Worm (Caenorhabditis elegans): ENCODE measurements around the gene srh-284.

Gene srh-284

DNA sequence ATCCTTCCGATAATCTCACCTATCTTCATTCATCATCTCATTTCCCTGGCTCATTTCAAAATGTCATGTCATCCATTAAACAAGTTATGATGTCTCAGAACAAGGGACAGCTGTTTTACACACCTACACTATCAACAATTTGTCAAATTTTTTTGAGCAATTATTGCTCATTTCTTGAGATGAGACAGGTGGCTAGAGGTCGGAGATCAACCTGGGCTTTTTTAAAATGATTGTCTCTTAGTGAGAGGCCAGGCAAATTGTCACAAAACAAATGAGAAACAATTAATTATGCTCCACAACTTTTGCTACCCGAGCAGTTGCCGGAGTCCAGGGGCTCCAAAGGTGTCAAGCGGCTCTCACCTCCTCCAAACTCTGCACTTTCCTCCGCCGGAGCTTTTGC is 38.6 kb upstream of the srh-284 start:
- no peak for TF ChIP-seq rec-8 (tag; optimal IDR thresholded peaks at IDR 0.05)
- TF ChIP-seq snpc-3.4 (tag; optimal IDR thresholded peaks at IDR 0.05) = no peak
- no peak for TF ChIP-seq rcor-1 (GFP tag; IDR thresholded peaks at IDR 0.05)
- TF ChIP-seq C17E4.6 (GFP tag; IDR thresholded peaks at IDR 0.05) = no peak
- TF ChIP-seq zfh-2 (GFP tag; conservative IDR thresholded peaks at IDR 0.05) = no peak
- no peak for TF ChIP-seq sptf-2 (GFP tag; optimal IDR thresholded peaks at IDR 0.05)
- TF ChIP-seq aptf-2 (GFP tag; conservative IDR thresholded peaks at IDR 0.05) = no peak
- no peak for TF ChIP-seq sdz-38 (tag; optimal IDR thresholded peaks at IDR 0.05)
- no peak for TF ChIP-seq tbp1 (GFP tag; optimal IDR thresholded peaks at IDR 0.05)
- no peak for TF ChIP-seq K12H6.12 (tag; optimal IDR thresholded peaks at IDR 0.05)
- TF ChIP-seq Y53G8AR.9 (GFP tag; conservative IDR thresholded peaks at IDR 0.05) = no peak

DNA sequence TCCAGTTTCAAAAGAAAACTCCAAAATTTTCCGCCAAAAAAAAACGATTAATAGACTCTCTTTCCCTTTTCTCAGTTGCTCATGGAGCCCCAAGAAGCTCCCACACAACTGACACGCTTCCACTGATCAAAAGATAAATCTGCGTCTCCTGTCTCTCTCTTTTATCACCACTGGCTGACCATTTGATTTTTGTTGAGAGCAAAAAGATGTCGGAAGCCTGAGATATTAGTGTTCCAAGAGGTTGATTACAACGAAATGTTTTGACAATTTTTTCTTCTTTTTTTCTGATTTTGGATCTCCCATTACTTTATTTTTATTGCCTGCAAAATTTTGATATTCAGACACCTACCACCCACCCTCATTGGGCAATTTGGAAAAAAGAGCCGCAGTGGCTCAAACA is 34.8 kb upstream of the srh-284 start, which contains the start of gene twk-42:
Gene twk-42 (minus strand): TSS at position 101 of the 400 bp plus-strand sequence.
- no peak for TF ChIP-seq egl-18 (GFP tag; IDR thresholded peaks at IDR 0.05)
- no peak for TF ChIP-seq atf-7 (tag; optimal IDR thresholded peaks at IDR 0.05)
- no peak for TF ChIP-seq nhr-179 (tag; optimal IDR thresholded peaks at IDR 0.05)
- no peak for TF ChIP-seq nhr-27 (tag; optimal IDR thresholded peaks at IDR 0.05)
- no peak for TF ChIP-seq rpc-1 (optimal IDR thresholded peaks at IDR 0.05)
- no peak for TF ChIP-seq rpc-1 (tag; optimal IDR thresholded peaks at IDR 0.05)
- no peak for TF ChIP-seq ama-1 (optimal IDR thresholded peaks at IDR 0.05)
- no peak for TF ChIP-seq ama-1 (GFP tag; optimal IDR thresholded peaks at IDR 0.05)
- no peak for TF ChIP-seq lsy-27 (tag; optimal IDR thresholded peaks at IDR 0.05; ENCODE audit: borderline replicate concordance, insufficient read depth)
- no peak for TF ChIP-seq cebp-1 (GFP tag; IDR thresholded peaks at IDR 0.05)
- TF ChIP-seq cebp-1 (tag; optimal IDR thresholded peaks at IDR 0.05) = no peak
- TF ChIP-seq somi-1 (GFP tag; optimal IDR thresholded peaks at IDR 0.05) = no peak
- TF ChIP-seq attf-3 (GFP tag; conservative IDR thresholded peaks at IDR 0.05) = no peak
- no peak for TF ChIP-seq F37B4.10 (GFP tag; IDR thresholded peaks at IDR 0.05)
- TF ChIP-seq him-1 (tag; optimal IDR thresholded peaks at IDR 0.05) = no peak
- no peak for TF ChIP-seq ekl-4 (GFP tag; IDR thresholded peaks at IDR 0.05)
- TF ChIP-seq ceh-58 (GFP tag; IDR thresholded peaks at IDR 0.05) = no peak
- TF ChIP-seq lsl-1 (GFP tag; optimal IDR thresholded peaks at IDR 0.05) = no peak
- TF ChIP-seq nfya-1 (tag; optimal IDR thresholded peaks at IDR 0.05; ENCODE audit: borderline replicate concordance, insufficient read depth) = no peak
- no peak for TF ChIP-seq egrh-3 (GFP tag; IDR thresholded peaks at IDR 0.05)

DNA sequence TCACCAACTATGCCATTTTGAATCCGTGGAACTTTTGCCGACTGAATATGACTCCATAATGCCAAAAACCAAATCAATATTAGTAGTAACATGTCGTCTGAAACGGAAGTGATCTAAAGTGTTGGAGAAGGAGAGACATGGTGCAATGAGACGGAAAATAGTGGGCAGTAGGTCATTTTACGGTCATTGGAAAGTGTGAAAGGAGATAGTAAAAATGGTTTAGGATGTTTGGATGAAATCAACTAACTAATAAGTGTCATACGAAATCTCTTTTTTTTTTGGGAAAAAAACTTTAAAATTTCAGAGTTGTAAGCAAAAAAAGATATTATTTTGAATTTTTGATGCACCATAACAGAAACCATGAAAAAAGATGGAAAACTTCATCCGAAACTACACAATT is 27.5 kb upstream of the srh-284 start, which contains the start of gene cutl-4:
Gene cutl-4 (minus strand): TSS at position 101 of the 400 bp plus-strand sequence.
- TF ChIP-seq F22D6.2 (tag; optimal IDR thresholded peaks at IDR 0.05) = no peak
- TF ChIP-seq mel-28 (tag; optimal IDR thresholded peaks at IDR 0.05; ENCODE audit: borderline replicate concordance) = no peak
- TF ChIP-seq madf-8 (GFP tag; conservative IDR thresholded peaks at IDR 0.05) = no peak
- no peak for TF ChIP-seq tbp1 (GFP tag; optimal IDR thresholded peaks at IDR 0.05)

ce11 chrV:17743802-17744201 is 23.5 kb upstream of the srh-284 start:
- TF ChIP-seq hrde-1 (tag; optimal IDR thresholded peaks at IDR 0.05; ENCODE audit: borderline replicate concordance) (no peak), Y79H2A.3 (GFP tag; conservative IDR thresholded peaks at IDR 0.05) (no peak), nfyb-1 (GFP tag; IDR thresholded peaks at IDR 0.05) (no peak)
